Worm (Caenorhabditis elegans) whole organism, L1 larva: Measurements from ENCODE around the gene ttr-43.

Experiments used
- ceh-63 ChIP-seq: fragments of 200-800 bp; sonication (Bioruptor generic); optimal IDR thresholded peaks from 2 replicates; lab custom pipeline; 2018; ENCODE audit warnings: mild to moderate bottlenecking, missing genetic modification characterization, missing compliant biosample characterization
- ceh-82 ChIP-seq, 3 experiments: fragments of 150-350 bp in 1 of 3; sonication (generic microtip) in 2 of 3; optimal IDR thresholded peaks; 2 replicates each; lab custom pipeline; 2014 to 2017; ENCODE audit warnings: missing biosample characterization in 3 of 3, missing genetic modification characterization in 3 of 3
- dsc-1 ChIP-seq: sonication (generic microtip); optimal IDR thresholded peaks from 2 replicates; lab custom pipeline; 2016; ENCODE audit warnings: mild to moderate bottlenecking, missing genetic modification characterization, missing compliant biosample characterization
- ets-5 ChIP-seq: fragments of 200-800 bp; sonication (Bioruptor generic); IDR thresholded peaks from 2 replicates; pipeline ENCODE4 v1.3.6; 2022; ENCODE audit warnings: missing genetic modification characterization, missing compliant biosample characterization
- fos-1 ChIP-seq: fragments of 150-350 bp; optimal IDR thresholded peaks from 2 replicates; lab custom pipeline; 2014; ENCODE audit warnings: missing biosample characterization, missing genetic modification characterization
- jun-1 ChIP-seq: fragments of 150-350 bp; optimal IDR thresholded peaks from 2 replicates; lab custom pipeline; 2014; ENCODE audit warnings: missing biosample characterization, missing genetic modification reagents, missing genetic modification characterization
- lin-39 ChIP-seq: fragments of 150-350 bp; optimal IDR thresholded peaks from 2 replicates; lab custom pipeline; 2014; ENCODE audit warnings: missing biosample characterization, missing genetic modification reagents, missing genetic modification characterization
- mep-1 ChIP-seq: fragments of 150-350 bp; optimal IDR thresholded peaks from 2 replicates; lab custom pipeline; 2014; ENCODE audit warnings: missing biosample characterization, missing genetic modification characterization
- nhr-237 ChIP-seq: fragments of 150-350 bp; optimal IDR thresholded peaks from 2 replicates; lab custom pipeline; 2014; ENCODE audit warnings: missing biosample characterization, missing genetic modification characterization
- nhr-76 ChIP-seq: sonication (generic microtip); optimal IDR thresholded peaks from 2 replicates; lab custom pipeline; 2017; ENCODE audit warnings: missing biosample characterization, missing genetic modification characterization
- nhr-77 ChIP-seq: fragments of 150-350 bp; optimal IDR thresholded peaks from 2 replicates; lab custom pipeline; 2014; ENCODE audit warnings: missing biosample characterization, missing genetic modification characterization
- nhr-90 ChIP-seq: sonication (generic microtip); optimal IDR thresholded peaks from 2 replicates; lab custom pipeline; 2016; ENCODE audit warnings: mild to moderate bottlenecking, missing genetic modification characterization, missing compliant biosample characterization; ENCODE audit not compliant: poor library complexity
- tbx-2 ChIP-seq: sonication (generic microtip); optimal IDR thresholded peaks from 2 replicates; lab custom pipeline; 2016; ENCODE audit warnings: missing genetic modification characterization, missing compliant biosample characterization

ce11 chrV:12584771-12585170, 5.7 kb downstream of the ttr-43 start:
- TF ChIP-seq nhr-90 (no peak), jun-1 (tag; lab: Kevin White, UChicago) (no peak), tbx-2 (tag; lab: Kevin White, UChicago) (no peak), mep-1 (no peak), nhr-237 (no peak), nhr-77 (tag; lab: Kevin White, UChicago) (no peak), lin-39 (tag; lab: Kevin White, UChicago) (no peak), nhr-76 (tag; lab: Kevin White, UChicago) (no peak), ceh-63 (GFP tag; lab: Kevin White, UChicago) (no peak), fos-1 (no peak), dsc-1 (tag; lab: Kevin White, UChicago) (no peak), ets-5 (GFP tag; lab: Robert Waterston, UW) (no peak), ceh-82 (tag; optimal IDR thresholded peaks at IDR 0.05; lab: Kevin White, UChicago) (no peak)
